Fruit fly (Drosophila melanogaster): ENCODE results near the gene Atac1.

Atac1 gene

dm6 chr2L:6950096-6950495 is 10.0 kb downstream of the Atac1 start, which contains the start of the genes Gas41 and SA1 (continued):
- TF ChIP-seq CG6654 (GFP tag; optimal IDR thresholded peaks at IDR 0.05) (peak; percentile 5), Sox100B (GFP tag; optimal IDR thresholded peaks at IDR 0.05) (no peak), Gsc (GFP tag; IDR thresholded peaks at IDR 0.05) (no peak), CG12155 (GFP tag; optimal IDR thresholded peaks at IDR 0.05) (peak; percentile 30), oc (tag; optimal IDR thresholded peaks at IDR 0.05) (no peak), gro (GFP tag; optimal IDR thresholded peaks at IDR 0.05) (peak; percentile 41), Chrac-16 (GFP tag; optimal IDR thresholded peaks at IDR 0.05) (peak; percentile 93), knrl (GFP tag; IDR thresholded peaks at IDR 0.05; ENCODE audit: partially characterized antibody) (peak; percentile 84), CG33557 (GFP tag; optimal IDR thresholded peaks at IDR 0.05) (peak; percentile 94), psq (GFP tag; optimal IDR thresholded peaks at IDR 0.05) (peak; percentile 12), CG7271 (tag; optimal IDR thresholded peaks at IDR 0.05) (peak; percentile 93), Dfd (GFP tag; optimal IDR thresholded peaks at IDR 0.05) (no peak), CG33213 (GFP tag; optimal IDR thresholded peaks at IDR 0.05) (peak; percentile 38), prd (optimal IDR thresholded peaks at IDR 0.05) (no peak), prd (GFP tag; IDR thresholded peaks at IDR 0.05) (peak; percentile 96), ind (GFP tag; optimal IDR thresholded peaks at IDR 0.05) (peak; percentile 92), CG11398 (GFP tag; optimal IDR thresholded peaks at IDR 0.05) (no peak), CG18599 (GFP tag; optimal IDR thresholded peaks at IDR 0.05) (peak; percentile 91), CG32532 (GFP tag; IDR thresholded peaks at IDR 0.05) (peak; percentile 95), salm (tag; optimal IDR thresholded peaks at IDR 0.05) (peak; percentile 56), CG34422 (GFP tag; IDR thresholded peaks at IDR 0.05) (peak; percentile 95), sug (tag; optimal IDR thresholded peaks at IDR 0.05) (peak; percentile 68), dmrt11E (tag; optimal IDR thresholded peaks at IDR 0.05) (peak; percentile 82), Scr (GFP tag; IDR thresholded peaks at IDR 0.05; ENCODE audit: partially characterized antibody) (peak; percentile 73), GATAe (GFP tag; conservative IDR thresholded peaks at IDR 0.05) (no peak; the same call in 1 of the 2 replicates), Eip74EF (GFP tag; optimal IDR thresholded peaks at IDR 0.05) (no peak), zen2 (GFP tag; IDR thresholded peaks at IDR 0.05; ENCODE audit: partially characterized antibody) (peak; percentile 67; the same call in 1 of the 3 replicates), sd (tag; optimal IDR thresholded peaks at IDR 0.05) (no peak), CG34376 (GFP tag; optimal IDR thresholded peaks at IDR 0.05) (peak; percentile 49), ken (GFP tag; IDR thresholded peaks at IDR 0.05) (no peak), NFAT (GFP tag; IDR thresholded peaks at IDR 0.05) (peak; percentile 88), CG8924 (tag; optimal IDR thresholded peaks at IDR 0.05) (peak; percentile 87), Sry-β (GFP tag; optimal IDR thresholded peaks at IDR 0.05) (peak; percentile 9), Dip3 (GFP tag; optimal IDR thresholded peaks at IDR 0.05) (no peak), Hmr (GFP tag; optimal IDR thresholded peaks at IDR 0.05) (peak; percentile 92), schlank (tag; optimal IDR thresholded peaks at IDR 0.05) (no peak), scrt (GFP tag; optimal IDR thresholded peaks at IDR 0.05) (peak; percentile 65), CG10274 (GFP tag; optimal IDR thresholded peaks at IDR 0.05) (no peak), otp (GFP tag; IDR thresholded peaks at IDR 0.05) (peak; percentile 56; the same call in 1 of the 3 replicates), CG3838 (GFP tag; optimal IDR thresholded peaks at IDR 0.05) (no peak), sens-2 (GFP tag; IDR thresholded peaks at IDR 0.05) (no peak), bbx (GFP tag; IDR thresholded peaks at IDR 0.05; ENCODE audit: partially characterized antibody) (peak; percentile 62; the same call in 1 of the 2 replicates), CG6765 (GFP tag; optimal IDR thresholded peaks at IDR 0.05) (peak; percentile 76), sob (GFP tag; IDR thresholded peaks at IDR 0.05) (no peak), zen (tag; optimal IDR thresholded peaks at IDR 0.05) (peak; percentile 95), ERR (GFP tag; optimal IDR thresholded peaks at IDR 0.05) (no peak), ttk (GFP tag; IDR thresholded peaks at IDR 0.05) (no peak), CG2120 (GFP tag; optimal IDR thresholded peaks at IDR 0.05) (peak; percentile 90), usp (GFP tag; optimal IDR thresholded peaks at IDR 0.05) (no peak), Lpt (GFP tag; optimal IDR thresholded peaks at IDR 0.05) (no peak), Ravus (GFP tag; IDR thresholded peaks at IDR 0.05) (no peak)
